Fruit fly (Drosophila melanogaster) whole organism, wandering third instar larva: ENCODE results near the gene CG43317.

ENCODE experiments used
- Dfd ChIP-seq: fragments of >200 bp; optimal IDR thresholded peaks from 2 replicates; lab custom pipeline; 2017; ENCODE audit warnings: missing biosample characterization, missing genetic modification characterization
- Hr83 ChIP-seq: fragments of 200-300 bp; sonication (Bioruptor generic); optimal IDR thresholded peaks from 2 replicates; lab custom pipeline; 2016; ENCODE audit warnings: missing biosample characterization, mild to moderate bottlenecking, missing genetic modification characterization, moderate library complexity; ENCODE audit not compliant: poor library complexity, severe bottlenecking
- Mio ChIP-seq: sonication (Bioruptor generic); optimal IDR thresholded peaks from 2 replicates; lab custom pipeline; 2016; ENCODE audit warnings: missing biosample characterization, missing genetic modification characterization
- Myc ChIP-seq: fragments of >200 bp; optimal IDR thresholded peaks from 2 replicates; lab custom pipeline; 2017
- N ChIP-seq: fragments of >200 bp; optimal IDR thresholded peaks from 2 replicates; lab custom pipeline; 2018; ENCODE audit warnings: missing biosample characterization, missing external identifiers, missing genetic modification characterization
- Sp1 ChIP-seq: fragments of 200-800 bp; sonication (Bioruptor generic); optimal IDR thresholded peaks from 3 replicates; lab custom pipeline; 2019; ENCODE audit warnings: missing biosample characterization, mild to moderate bottlenecking, missing genetic modification characterization, moderate library complexity
- brk ChIP-seq: fragments of 200-800 bp; sonication (Bioruptor generic); optimal IDR thresholded peaks from 2 replicates; lab custom pipeline; 2016; ENCODE audit warnings: missing biosample characterization, mild to moderate bottlenecking, missing genetic modification characterization
- dmrt93B ChIP-seq: fragments of 200-800 bp; sonication (Bioruptor generic); optimal IDR thresholded peaks from 2 replicates; lab custom pipeline; 2018; ENCODE audit warnings: missing biosample characterization, mild to moderate bottlenecking, missing genetic modification characterization
- h ChIP-seq: fragments of 200-800 bp; sonication (Bioruptor generic); optimal IDR thresholded peaks from 3 replicates; lab custom pipeline; 2016; ENCODE audit warnings: missing biosample characterization, mild to moderate bottlenecking, missing genetic modification characterization
- lola ChIP-seq: fragments of >200 bp; optimal IDR thresholded peaks from 2 replicates; lab custom pipeline; 2017; ENCODE audit warnings: missing biosample characterization, missing genetic modification characterization
- usp ChIP-seq: fragments of >200 bp; optimal IDR thresholded peaks from 2 replicates; lab custom pipeline; 2017; ENCODE audit warnings: missing biosample characterization, missing genetic modification characterization

DNA sequence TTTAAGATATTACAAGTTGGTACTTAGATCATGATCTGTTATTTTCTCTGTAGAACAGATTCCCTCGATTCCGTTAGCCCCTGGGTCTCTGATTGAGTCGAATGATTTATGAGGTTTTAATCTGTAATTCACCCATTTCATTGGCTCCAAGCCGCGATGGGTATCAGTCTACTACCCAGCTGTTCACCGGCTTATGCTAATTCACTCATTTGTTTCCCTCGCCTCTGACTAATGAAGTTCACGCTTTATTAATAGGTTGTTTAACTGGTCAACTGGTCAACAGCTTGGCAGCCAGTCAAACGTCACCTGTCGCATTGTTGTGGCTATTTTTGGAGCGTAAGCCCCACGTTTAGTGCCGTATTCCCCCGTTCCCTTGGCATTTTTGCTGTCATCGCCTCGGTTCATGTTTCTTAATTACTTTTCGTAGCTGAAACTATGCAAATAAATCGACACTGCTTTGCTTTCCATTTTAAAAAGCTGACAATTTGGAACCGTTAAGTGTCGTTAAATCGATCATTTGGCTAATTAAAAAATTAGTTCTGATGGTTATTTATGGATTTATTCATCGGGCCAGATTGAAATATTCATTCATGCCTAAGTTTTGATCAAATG lies 38.7 kb upstream of the CG43317 start:
- TF ChIP-seq Sp1 (GFP tag; lab: Kevin White, UChicago) (no peak), Dfd (GFP tag; lab: Kevin White, UChicago) (no peak), h (GFP tag; lab: Kevin White, UChicago) (no peak), Hr83 (GFP tag; lab: Kevin White, UChicago) (no peak), dmrt93B (GFP tag; lab: Kevin White, UChicago) (no peak), Mio (no peak), lola (GFP tag; lab: Kevin White, UChicago) (no peak), usp (GFP tag; lab: Kevin White, UChicago) (no peak), N (no peak), brk (GFP tag; lab: Kevin White, UChicago) (no peak), Myc (no peak)
